Worm (Caenorhabditis elegans) whole organism, early embryonic: Measurements from ENCODE around the gene T10C6.6.

Experiments used
- B0310.2 ChIP-seq: sonication (generic microtip); optimal IDR thresholded peaks from 2 replicates; lab custom pipeline; 2016; ENCODE audit warnings: mild to moderate bottlenecking, missing genetic modification characterization, missing compliant biosample characterization
- aly-1 ChIP-seq: sonication (generic microtip); optimal IDR thresholded peaks from 2 replicates; lab custom pipeline; 2016; ENCODE audit warnings: missing genetic modification characterization, missing compliant biosample characterization
- ama-1 ChIP-seq: fragments of 150-350 bp; optimal IDR thresholded peaks from 2 replicates; lab custom pipeline; 2014
- ceh-13 ChIP-seq: fragments of 200-800 bp; sonication (Bioruptor generic); optimal IDR thresholded peaks from 2 replicates; lab custom pipeline; 2018; ENCODE audit warnings: mild to moderate bottlenecking, missing genetic modification characterization, missing compliant biosample characterization
- ets-7 ChIP-seq: sonication (generic microtip); optimal IDR thresholded peaks from 2 replicates; lab custom pipeline; 2016; ENCODE audit warnings: missing genotype, missing genetic modification characterization, missing compliant biosample characterization
- flt-1 ChIP-seq: fragments of 200-800 bp; sonication (Bioruptor generic); IDR thresholded peaks from 2 replicates; pipeline ENCODE4 v1.3.6; 2022; ENCODE audit warnings: missing genetic modification characterization, missing compliant biosample characterization
- hmbx-1 ChIP-seq: sonication (generic microtip); optimal IDR thresholded peaks from 2 replicates; lab custom pipeline; 2016; ENCODE audit warnings: mild to moderate bottlenecking, missing genetic modification characterization, missing compliant biosample characterization
- hmg-4 ChIP-seq: fragments of 200-800 bp; sonication (Bioruptor generic); optimal IDR thresholded peaks from 2 replicates; lab custom pipeline; 2018; ENCODE audit warnings: mild to moderate bottlenecking, missing genetic modification characterization, missing compliant biosample characterization
- hnd-1 ChIP-seq: sonication (generic microtip); optimal IDR thresholded peaks from 2 replicates; lab custom pipeline; 2016; ENCODE audit warnings: missing genetic modification characterization, missing compliant biosample characterization
- pes-1 ChIP-seq: fragments of 200-800 bp; sonication (Bioruptor generic); IDR thresholded peaks from 2 replicates; pipeline ENCODE4 v1.3.6; 2022; ENCODE audit warnings: missing genetic modification reagents, missing genetic modification characterization, missing compliant biosample characterization
- scrt-1 ChIP-seq: fragments of 200-800 bp; sonication (Bioruptor generic); IDR thresholded peaks from 2 replicates; pipeline ENCODE4 v1.3.6; 2022; ENCODE audit warnings: missing genetic modification characterization, missing compliant biosample characterization
- sea-1 ChIP-seq: fragments of 200-800 bp; sonication (Bioruptor generic); conservative IDR thresholded peaks from 2 replicates; pipeline ENCODE4 v1.3.6; 2022; ENCODE audit warnings: missing genetic modification characterization, missing compliant biosample characterization
- tbx-37 ChIP-seq: fragments of 200-800 bp; sonication (Bioruptor generic); conservative IDR thresholded peaks from 2 replicates; pipeline ENCODE4 v1.3.6; 2022; ENCODE audit warnings: missing genetic modification reagents, missing genetic modification characterization, missing compliant biosample characterization
- tra-4 ChIP-seq: sonication (generic microtip); optimal IDR thresholded peaks from 2 replicates; lab custom pipeline; 2017; ENCODE audit warnings: missing genetic modification characterization, missing compliant biosample characterization

DNA sequence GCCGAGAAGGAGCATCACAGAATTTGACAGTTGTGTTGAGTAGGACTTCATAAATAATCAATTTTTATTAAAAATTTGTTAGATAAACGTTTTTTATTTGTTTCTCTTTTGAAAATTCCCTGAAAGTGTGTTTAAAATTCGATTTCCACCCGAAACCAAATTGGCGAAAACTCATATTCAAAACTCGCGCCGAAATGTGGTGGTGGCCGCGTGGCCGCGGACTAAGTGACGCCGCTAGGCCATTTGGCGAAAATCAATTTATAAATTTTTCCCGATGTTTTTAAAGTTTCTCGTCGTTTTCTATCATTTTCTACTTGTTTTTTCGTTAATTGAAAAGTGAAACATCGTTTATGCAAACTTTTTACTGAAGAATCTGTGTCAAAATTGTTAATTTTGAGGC, 1.5 kb upstream of the T10C6.6 start:
- TF ChIP-seq pes-1 (GFP tag; lab: Robert Waterston, UW) (no peak; the same call in 1 of the 2 replicates), ama-1 (lab: Kevin White, UChicago) (no peak), hnd-1 (tag; lab: Kevin White, UChicago) (no peak), ets-7 (tag; lab: Kevin White, UChicago) (no peak), hmbx-1 (tag; lab: Kevin White, UChicago) (no peak), flt-1 (GFP tag; lab: Robert Waterston, UW) (no peak), scrt-1 (GFP tag; lab: Robert Waterston, UW) (no peak), tbx-37 (peak; percentile 83), hmg-4 (no peak), ceh-13 (GFP tag; lab: Kevin White, UChicago) (no peak), aly-1 (tag; lab: Kevin White, UChicago) (no peak), tra-4 (tag; lab: Kevin White, UChicago) (no peak), B0310.2 (no peak), sea-1 (GFP tag; lab: Robert Waterston, UW) (no peak)
